Worm (Caenorhabditis elegans) whole organism, L4 larva: ENCODE data around the gene acox-1.5.

ENCODE experiments used
- D1046.2 ChIP-seq: fragments of 200-800 bp; sonication (Bioruptor generic); IDR thresholded peaks from 2 replicates; pipeline ENCODE4 v1.3.6; 2022; ENCODE audit warnings: missing genetic modification characterization, missing compliant biosample characterization
- F10B5.3 ChIP-seq: sonication (generic microtip); optimal IDR thresholded peaks from 2 replicates; lab custom pipeline; 2016; ENCODE audit warnings: mild to moderate bottlenecking, missing genetic modification characterization, missing compliant biosample characterization
- R02D3.7 ChIP-seq: fragments of 150-350 bp; sonication (generic microtip); optimal IDR thresholded peaks from 3 replicates; lab custom pipeline; 2014; ENCODE audit warnings: missing biosample characterization, missing genetic modification characterization
- Y48G9A.11 ChIP-seq: fragments of 200-800 bp; sonication (Bioruptor generic); IDR thresholded peaks from 2 replicates; pipeline ENCODE4 v1.3.6; 2022; ENCODE audit warnings: missing genetic modification reagents, missing genetic modification characterization, missing compliant biosample characterization
- Y75B8A.6 ChIP-seq: fragments of 200-800 bp; sonication (Bioruptor generic); IDR thresholded peaks from 2 replicates; pipeline ENCODE4 v1.3.6; 2022; ENCODE audit warnings: missing genetic modification reagents, missing genetic modification characterization, missing compliant biosample characterization
- ZK546.5 ChIP-seq, 2 experiments: sonication (generic microtip); optimal IDR thresholded peaks; 2 replicates each; lab custom pipeline; 2017; ENCODE audit warnings: missing biosample characterization in 2 of 2, missing genetic modification characterization in 2 of 2
- aha-1 ChIP-seq: fragments of 150-350 bp; peaks from one replicate; lab custom pipeline; 2014; ENCODE audit warnings: missing biosample characterization, missing genetic modification characterization
- aly-2 ChIP-seq: sonication (generic microtip); optimal IDR thresholded peaks from 2 replicates; lab custom pipeline; 2018; ENCODE audit warnings: missing biosample characterization, missing genetic modification characterization
- arid-1 ChIP-seq: fragments of 200-800 bp; sonication (Bioruptor generic); conservative IDR thresholded peaks from 2 replicates; pipeline ENCODE4 v1.3.6; 2022; ENCODE audit warnings: missing genetic modification reagents, missing genetic modification characterization, missing compliant biosample characterization
- attf-4 ChIP-seq: sonication (generic microtip); optimal IDR thresholded peaks from 3 replicates; lab custom pipeline; 2017; ENCODE audit warnings: missing biosample characterization, missing genetic modification characterization
- ceh-28 ChIP-seq: fragments of 150-350 bp; optimal IDR thresholded peaks from 2 replicates; lab custom pipeline; 2014; ENCODE audit warnings: missing biosample characterization, missing genetic modification reagents, missing genetic modification characterization
- ceh-82 ChIP-seq: sonication (generic microtip); optimal IDR thresholded peaks from 2 replicates; lab custom pipeline; 2017; ENCODE audit warnings: missing biosample characterization, missing genetic modification characterization
- ces-1 ChIP-seq: fragments of 150-350 bp; sonication (generic microtip); optimal IDR thresholded peaks from 4 replicates; lab custom pipeline; 2014; ENCODE audit warnings: missing biosample characterization, missing genetic modification reagents, missing genetic modification characterization
- cey-2 ChIP-seq: sonication (generic microtip); optimal IDR thresholded peaks from 3 replicates; lab custom pipeline; 2017; ENCODE audit warnings: missing genetic modification characterization, mild to moderate bottlenecking, missing compliant biosample characterization, antibody characterized with exemption, borderline replicate concordance; ENCODE audit not compliant: insufficient read depth
- dmd-6 ChIP-seq: fragments of 200-800 bp; sonication (Bioruptor generic); IDR thresholded peaks from 2 replicates; pipeline ENCODE4 v1.3.6; 2022; ENCODE audit warnings: missing genetic modification reagents, missing genetic modification characterization, missing compliant biosample characterization
- egl-43 ChIP-seq: fragments of 200-800 bp; sonication (Bioruptor generic); IDR thresholded peaks from 2 replicates; pipeline ENCODE4 v1.3.6; 2022; ENCODE audit warnings: missing genetic modification reagents, missing genetic modification characterization, missing compliant biosample characterization
- fkh-10 ChIP-seq: fragments of 150-350 bp; optimal IDR thresholded peaks from 2 replicates; lab custom pipeline; 2014; ENCODE audit warnings: missing biosample characterization, missing genetic modification reagents, missing genetic modification characterization
- fos-1 ChIP-seq: fragments of 150-350 bp; optimal IDR thresholded peaks from 2 replicates; lab custom pipeline; 2014; ENCODE audit warnings: missing biosample characterization, missing genetic modification characterization
- hlh-30 ChIP-seq: sonication (generic microtip); optimal IDR thresholded peaks from 2 replicates; lab custom pipeline; 2017; ENCODE audit warnings: antibody characterized with exemption, mild to moderate bottlenecking, missing genetic modification characterization, missing compliant biosample characterization; ENCODE audit not compliant: insufficient read depth
- hmg-1.1 ChIP-seq: fragments of 200-800 bp; sonication (Bioruptor generic); IDR thresholded peaks from 2 replicates; pipeline ENCODE4 v1.3.6; 2022; ENCODE audit warnings: missing genetic modification reagents, missing genetic modification characterization, missing compliant biosample characterization
- lin-13 ChIP-seq: fragments of 150-350 bp; optimal IDR thresholded peaks from 2 replicates; lab custom pipeline; 2014; ENCODE audit warnings: missing biosample characterization, missing genetic modification reagents, missing genetic modification characterization
- lin-15B ChIP-seq: fragments of 150-350 bp; sonication (generic microtip); optimal IDR thresholded peaks from 3 replicates; lab custom pipeline; 2014; ENCODE audit warnings: missing biosample characterization, missing genetic modification characterization
- lin-38 ChIP-seq: fragments of 200-800 bp; sonication (Bioruptor generic); IDR thresholded peaks from 2 replicates; pipeline ENCODE4 v1.3.6; 2022; ENCODE audit warnings: missing genetic modification reagents, missing genetic modification characterization, missing compliant biosample characterization
- lin-39 ChIP-seq: fragments of 150-350 bp; optimal IDR thresholded peaks from 2 replicates; lab custom pipeline; 2014; ENCODE audit warnings: missing biosample characterization, missing genetic modification reagents, missing genetic modification characterization
- lir-3 ChIP-seq: sonication (generic microtip); optimal IDR thresholded peaks from 2 replicates; lab custom pipeline; 2016; ENCODE audit warnings: mild to moderate bottlenecking, missing genetic modification characterization, missing compliant biosample characterization
- lsy-2 ChIP-seq, 2 experiments: fragments of 150-350 bp in 1 of 2; sonication (generic microtip) in 1 of 2; optimal IDR thresholded peaks; 2 replicates each; lab custom pipeline; 2014 to 2017; ENCODE audit warnings: missing biosample characterization in 2 of 2, missing genetic modification characterization in 2 of 2
- madf-9 ChIP-seq: fragments of 200-800 bp; sonication (Bioruptor generic); conservative IDR thresholded peaks from 2 replicates; pipeline ENCODE4 v1.3.6; 2022; ENCODE audit warnings: missing genetic modification reagents, missing genetic modification characterization, missing compliant biosample characterization
- mdl-1 ChIP-seq, 2 experiments: fragments of 150-350 bp in 1 of 2; sonication (generic microtip) in 1 of 2; optimal IDR thresholded peaks; 2 replicates each; lab custom pipeline; 2014 to 2017; ENCODE audit warnings: missing biosample characterization in 2 of 2, missing genetic modification characterization in 2 of 2
- mdt-29 ChIP-seq: fragments of 200-800 bp; sonication (Bioruptor generic); IDR thresholded peaks from 2 replicates; pipeline ENCODE4 v1.3.6; 2022; ENCODE audit warnings: missing genetic modification reagents, missing genetic modification characterization, missing compliant biosample characterization
- mes-2 ChIP-seq: sonication (generic microtip); optimal IDR thresholded peaks from 2 replicates; lab custom pipeline; 2016; ENCODE audit warnings: missing genotype, mild to moderate bottlenecking, missing genetic modification characterization, missing compliant biosample characterization; ENCODE audit not compliant: poor library complexity, severe bottlenecking
- mxl-2 ChIP-seq: fragments of 200-800 bp; sonication (Bioruptor generic); conservative IDR thresholded peaks from 2 replicates; pipeline ENCODE4 v1.3.6; 2022; ENCODE audit warnings: missing genetic modification reagents, missing genetic modification characterization, missing compliant biosample characterization
- mxl-3 ChIP-seq: fragments of 200-800 bp; sonication (Bioruptor generic); optimal IDR thresholded peaks from 2 replicates; lab custom pipeline; 2018; ENCODE audit warnings: mild to moderate bottlenecking, missing genetic modification characterization, missing compliant biosample characterization
- nhr-10 ChIP-seq: fragments of 150-350 bp; optimal IDR thresholded peaks from 2 replicates; lab custom pipeline; 2014; ENCODE audit warnings: missing biosample characterization, missing genetic modification characterization
- nhr-25 ChIP-seq: sonication (generic microtip); optimal IDR thresholded peaks from 2 replicates; lab custom pipeline; 2017; ENCODE audit warnings: missing genetic modification characterization, mild to moderate bottlenecking, missing compliant biosample characterization, antibody characterized with exemption, moderate library complexity, borderline replicate concordance; ENCODE audit not compliant: insufficient read depth
- nhr-41 ChIP-seq: fragments of 200-800 bp; sonication (Bioruptor generic); IDR thresholded peaks from 2 replicates; pipeline ENCODE4 v1.3.6; 2022; ENCODE audit warnings: missing genetic modification reagents, missing genetic modification characterization, missing compliant biosample characterization
- nhr-42 ChIP-seq: fragments of 200-800 bp; sonication (Bioruptor generic); IDR thresholded peaks from 2 replicates; pipeline ENCODE4 v1.3.6; 2022; ENCODE audit warnings: missing genetic modification characterization, missing compliant biosample characterization
- nhr-48 ChIP-seq: sonication (generic microtip); optimal IDR thresholded peaks from 2 replicates; lab custom pipeline; 2016; ENCODE audit warnings: mild to moderate bottlenecking, missing genetic modification characterization, missing compliant biosample characterization
- nhr-6 ChIP-seq: fragments of 150-350 bp; optimal IDR thresholded peaks from 2 replicates; lab custom pipeline; 2014; ENCODE audit warnings: missing biosample characterization, missing genetic modification characterization
- nhr-77 ChIP-seq: fragments of 150-350 bp; optimal IDR thresholded peaks from 2 replicates; lab custom pipeline; 2014; ENCODE audit warnings: missing biosample characterization, missing genetic modification characterization
- rbr-2 ChIP-seq: sonication (generic microtip); optimal IDR thresholded peaks from 2 replicates; lab custom pipeline; 2016; ENCODE audit warnings: missing genotype, missing genetic modification characterization, missing compliant biosample characterization
- set-16 ChIP-seq: fragments of 200-800 bp; sonication (Bioruptor generic); IDR thresholded peaks from 2 replicates; pipeline ENCODE4 v1.3.6; 2022; ENCODE audit warnings: missing genetic modification reagents, missing genetic modification characterization, missing compliant biosample characterization
- snpc-1.2 ChIP-seq: fragments of 200-800 bp; sonication (Bioruptor generic); IDR thresholded peaks from 2 replicates; pipeline ENCODE4 v1.3.6; 2022; ENCODE audit warnings: missing genetic modification reagents, missing genetic modification characterization, missing compliant biosample characterization
- snpc-4 ChIP-seq: fragments of 150-350 bp; optimal IDR thresholded peaks from 2 replicates; lab custom pipeline; 2014; ENCODE audit warnings: missing biosample characterization, missing genetic modification characterization
- spr-3 ChIP-seq: fragments of 200-800 bp; sonication (Bioruptor generic); optimal IDR thresholded peaks from 2 replicates; lab custom pipeline; 2018; ENCODE audit warnings: mild to moderate bottlenecking, missing genetic modification characterization, missing compliant biosample characterization
- tag-97 ChIP-seq: fragments of 200-800 bp; sonication (Bioruptor generic); IDR thresholded peaks from 2 replicates; pipeline ENCODE4 v1.3.6; 2022; ENCODE audit warnings: missing genetic modification characterization, missing compliant biosample characterization
- tra-1 ChIP-seq: fragments of 200-800 bp; sonication (Bioruptor generic); IDR thresholded peaks from 2 replicates; pipeline ENCODE4 v1.3.6; 2022; ENCODE audit warnings: missing genetic modification reagents, missing genetic modification characterization, missing compliant biosample characterization
- unc-39 ChIP-seq: sonication (generic microtip); optimal IDR thresholded peaks from 2 replicates; lab custom pipeline; 2017; ENCODE audit warnings: missing biosample characterization, missing genetic modification characterization
- unc-62 ChIP-seq, 3 experiments: fragments of 150-350 bp in 1 of 3; sonication (generic microtip); optimal IDR thresholded peaks in 2 of 3; peaks in 1 of 3; 1 replicate in 1 of 3; 2 replicates in 2 of 3; lab custom pipeline; 2014 to 2017; ENCODE audit warnings: missing biosample characterization in 3 of 3, missing genetic modification characterization in 3 of 3, missing genetic modification reagents in 3 of 3, missing genotype in 1 of 3
- vab-7 ChIP-seq: fragments of 200-800 bp; sonication (Bioruptor generic); IDR thresholded peaks from 2 replicates; pipeline ENCODE4 v1.3.6; 2022; ENCODE audit warnings: missing genetic modification reagents, missing genetic modification characterization, missing compliant biosample characterization
- zip-11 ChIP-seq: fragments of 200-800 bp; sonication (Bioruptor generic); IDR thresholded peaks from 2 replicates; pipeline ENCODE4 v1.3.6; 2022; ENCODE audit warnings: missing genetic modification characterization, missing compliant biosample characterization
- ztf-11 ChIP-seq: fragments of 150-350 bp; optimal IDR thresholded peaks from 2 replicates; lab custom pipeline; 2014; ENCODE audit warnings: missing biosample characterization, missing genetic modification characterization
- ztf-7 ChIP-seq: fragments of 150-350 bp; optimal IDR thresholded peaks from 2 replicates; lab custom pipeline; 2014; ENCODE audit warnings: missing biosample characterization, missing genetic modification characterization

acox-1.5 gene

DNA sequence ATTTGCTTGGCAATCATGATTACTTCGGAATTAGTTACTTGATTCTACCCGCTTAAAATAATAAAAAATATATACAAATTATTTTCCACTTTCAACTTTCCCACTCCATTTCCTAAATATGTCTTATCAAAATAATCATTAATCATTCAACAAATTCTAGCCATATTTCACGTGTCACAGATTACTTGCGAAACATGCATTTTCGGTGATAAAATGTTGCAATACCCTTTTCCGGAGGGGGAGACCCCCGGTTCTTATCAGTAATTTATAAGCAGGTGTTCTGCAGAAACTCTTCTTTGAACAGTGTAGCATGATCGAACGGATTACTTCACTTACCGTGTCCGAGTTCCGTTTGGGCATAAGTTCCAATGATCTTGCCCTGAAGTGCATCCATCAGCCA lies 1.8 kb downstream of the acox-1.5 start (continued):
- TF ChIP-seq F10B5.3 (no peak), lin-13 (GFP tag; lab: Kevin White, UChicago) (no peak), hlh-30 (tag; lab: Kevin White, UChicago) (no peak), mdl-1 (tag; optimal IDR thresholded peaks at IDR 0.05; lab: Kevin White, UChicago) (peak in 1 of 2 experiments; percentile 61), tag-97 (GFP tag; lab: Robert Waterston, UW) (no peak), egl-43 (no peak), hmg-1.1 (GFP tag; lab: Robert Waterston, UW) (no peak), mxl-2 (no peak), fos-1 (tag; lab: Kevin White, UChicago) (no peak), snpc-1.2 (GFP tag; lab: Robert Waterston, UW) (no peak), D1046.2 (GFP tag; lab: Robert Waterston, UW) (no peak), nhr-10 (tag; lab: Kevin White, UChicago) (no peak), dmd-6 (GFP tag; lab: Robert Waterston, UW) (peak; percentile 90), lin-15B (no peak), lir-3 (tag; lab: Kevin White, UChicago) (no peak), mdt-29 (GFP tag; lab: Robert Waterston, UW) (no peak), nhr-77 (peak; percentile 64), mxl-3 (no peak), aha-1 (tag; lab: Kevin White, UChicago) (no peak), lin-39 (tag; lab: Kevin White, UChicago) (no peak), arid-1 (GFP tag; lab: Robert Waterston, UW) (no peak), zip-11 (GFP tag; lab: Robert Waterston, UW) (no peak), cey-2 (tag; lab: Kevin White, UChicago) (no peak), mes-2 (tag; lab: Kevin White, UChicago) (no peak), ceh-28 (no peak), ztf-11 (tag; lab: Kevin White, UChicago) (no peak), attf-4 (tag; lab: Kevin White, UChicago) (no peak), nhr-48 (tag; lab: Kevin White, UChicago) (no peak), lin-38 (GFP tag; lab: Robert Waterston, UW) (no peak), snpc-4 (tag; lab: Kevin White, UChicago) (no peak), rbr-2 (tag; lab: Kevin White, UChicago) (no peak), ztf-7 (tag; lab: Kevin White, UChicago) (no peak), tra-1 (peak; percentile 59), nhr-25 (no peak), madf-9 (no peak)

DNA sequence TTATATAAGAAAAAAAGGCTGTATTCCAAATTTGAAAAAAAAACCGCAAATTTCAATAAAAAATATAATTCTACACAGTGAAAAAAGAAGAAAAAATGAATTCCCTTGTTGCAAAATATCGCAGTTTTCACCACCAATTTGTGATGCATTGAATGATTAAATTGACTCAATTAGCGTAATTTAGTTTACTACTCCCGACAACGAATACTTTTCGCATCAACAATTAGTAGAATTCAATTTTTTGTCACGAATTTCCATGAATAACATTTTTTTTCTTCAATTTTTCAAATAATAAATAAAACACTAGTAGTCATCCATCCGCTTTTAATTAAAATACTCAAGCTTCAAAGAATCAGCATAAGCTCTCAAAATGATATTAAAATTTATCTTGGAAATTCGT lies 6.7 kb downstream of the acox-1.5 start:
- peak; percentile 16 for TF ChIP-seq fkh-10
- peak in 1 of 2 experiments; percentile 21 for TF ChIP-seq lsy-2 (tag; optimal IDR thresholded peaks at IDR 0.05; lab: Kevin White, UChicago)
- no peak for TF ChIP-seq Y48G9A.11 (GFP tag; lab: Robert Waterston, UW)
- no peak for TF ChIP-seq tra-1
- peak; percentile 46 for TF ChIP-seq ces-1
- TF ChIP-seq, all 104 proteins: peak for 3

DNA sequence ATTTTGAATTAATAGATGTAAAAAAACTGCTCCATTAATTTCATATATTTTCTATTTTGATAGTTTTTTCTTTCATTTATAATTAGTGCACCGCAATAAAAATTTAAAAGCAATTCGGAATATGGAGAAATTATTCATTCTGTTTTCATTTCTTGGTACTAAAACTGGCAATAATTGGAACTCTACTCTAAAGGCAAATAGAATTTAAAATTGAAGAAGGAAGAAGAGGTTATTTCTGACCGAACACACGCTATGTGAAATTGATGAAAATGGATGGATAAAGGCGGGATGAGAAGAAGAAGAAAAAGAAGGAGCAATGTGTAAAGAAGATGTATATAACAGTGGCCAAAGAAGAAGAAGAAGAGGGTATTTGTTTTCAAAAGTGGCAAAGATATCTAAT lies 8.8 kb downstream of the acox-1.5 start:
- TF ChIP-seq arid-1 (GFP tag; lab: Robert Waterston, UW): no peak
- no peak for TF ChIP-seq nhr-41
- TF ChIP-seq unc-62 (GFP tag; optimal IDR thresholded peaks at IDR 0.05 in 1 of 2; lab: Kevin White, UChicago): no peak
- no peak for TF ChIP-seq unc-62 (tag; optimal IDR thresholded peaks at IDR 0.05; lab: Kevin White, UChicago)
- TF ChIP-seq unc-39 (tag; lab: Kevin White, UChicago): no peak
- TF ChIP-seq spr-3: no peak
- TF ChIP-seq ZK546.5 (tag; optimal IDR thresholded peaks at IDR 0.05; lab: Kevin White, UChicago): no peak
- TF ChIP-seq vab-7 (GFP tag; lab: Robert Waterston, UW): no peak
- TF ChIP-seq fkh-10: no peak
- no peak for TF ChIP-seq nhr-6 (tag; lab: Kevin White, UChicago)
- TF ChIP-seq R02D3.7 (tag; lab: Kevin White, UChicago): no peak
- no peak for TF ChIP-seq Y75B8A.6
- no peak for TF ChIP-seq ceh-82 (tag; lab: Kevin White, UChicago)
- TF ChIP-seq set-16 (GFP tag; lab: Robert Waterston, UW): no peak
- TF ChIP-seq nhr-42 (GFP tag; lab: Robert Waterston, UW): no peak
- TF ChIP-seq aly-2 (tag; lab: Kevin White, UChicago): no peak
